Fruit fly (Drosophila melanogaster) whole organism, embryonic: Measurements from ENCODE around the gene Pgant35A.

Experiments used
- Abd-B ChIP-seq: fragments of 200-800 bp; sonication (Bioruptor generic); optimal IDR thresholded peaks from 2 replicates; lab custom pipeline; 2018; ENCODE audit warnings: missing biosample characterization, mild to moderate bottlenecking, missing genetic modification characterization, moderate library complexity
- Ada2b ChIP-seq: fragments of 200-800 bp; sonication (Bioruptor generic); IDR thresholded peaks from 2 replicates; pipeline ENCODE4 v1.3.6; 2022; ENCODE audit warnings: missing biosample characterization, missing genetic modification characterization
- Bgb ChIP-seq: fragments of 200-800 bp; sonication (Bioruptor generic); IDR thresholded peaks from 2 replicates; pipeline ENCODE4 v1.3.6; 2022; ENCODE audit warnings: missing biosample characterization, missing genetic modification characterization; ENCODE audit not compliant: partially characterized antibody
- CG11247 ChIP-seq: fragments of 200-800 bp; sonication (Bioruptor generic); IDR thresholded peaks from 2 replicates; pipeline ENCODE4 v1.3.6; 2022; ENCODE audit warnings: missing biosample characterization, missing genetic modification characterization
- CG12155 ChIP-seq: fragments of 200-800 bp; sonication (Bioruptor generic); optimal IDR thresholded peaks from 3 replicates; lab custom pipeline; 2016; ENCODE audit warnings: missing biosample characterization, missing genetic modification characterization
- CG12299 ChIP-seq: fragments of 200-800 bp; sonication (Bioruptor generic); optimal IDR thresholded peaks from 2 replicates; lab custom pipeline; 2018; ENCODE audit warnings: missing biosample characterization, mild to moderate bottlenecking, missing genetic modification characterization
- CG1233 ChIP-seq: fragments of 200-800 bp; sonication (Bioruptor generic); optimal IDR thresholded peaks from 4 replicates; lab custom pipeline; 2018; ENCODE audit warnings: missing biosample characterization, mild to moderate bottlenecking, missing genetic modification characterization
- CG12744 ChIP-seq: fragments of 200-800 bp; sonication (Bioruptor generic); optimal IDR thresholded peaks from 2 replicates; lab custom pipeline; 2016; ENCODE audit warnings: missing biosample characterization, missing genetic modification characterization
- CG13287 ChIP-seq: fragments of 200-800 bp; sonication (Bioruptor generic); IDR thresholded peaks from 2 replicates; pipeline ENCODE4 v1.3.6; 2022; ENCODE audit warnings: missing biosample characterization, missing genetic modification characterization; ENCODE audit not compliant: partially characterized antibody
- CG16779 ChIP-seq: fragments of 200-800 bp; sonication (Bioruptor generic); IDR thresholded peaks from 2 replicates; pipeline ENCODE4 v1.3.6; 2022; ENCODE audit warnings: missing biosample characterization, missing genetic modification characterization
- CG16813 ChIP-seq: fragments of 200-800 bp; sonication (Bioruptor generic); IDR thresholded peaks from 3 replicates; pipeline ENCODE4 v1.3.6; 2022; ENCODE audit warnings: missing biosample characterization, missing genetic modification characterization; ENCODE audit not compliant: partially characterized antibody
- CG1832 ChIP-seq: fragments of 200-800 bp; sonication (Bioruptor generic); optimal IDR thresholded peaks from 2 replicates; lab custom pipeline; 2017; ENCODE audit warnings: missing biosample characterization, mild to moderate bottlenecking, missing genetic modification characterization, inconsistent platforms
- CG3163 ChIP-seq: fragments of 200-800 bp; sonication (Bioruptor generic); optimal IDR thresholded peaks from 3 replicates; lab custom pipeline; 2016; ENCODE audit warnings: missing biosample characterization, missing genetic modification characterization
- CG4282 ChIP-seq: fragments of 200-800 bp; sonication (Bioruptor generic); optimal IDR thresholded peaks from 2 replicates; lab custom pipeline; 2016; ENCODE audit warnings: missing biosample characterization, missing genetic modification characterization
- CG4617 ChIP-seq: fragments of 200-800 bp; sonication (Bioruptor generic); optimal IDR thresholded peaks from 3 replicates; lab custom pipeline; 2016; ENCODE audit warnings: missing biosample characterization, missing genetic modification characterization, borderline replicate concordance
- CG6272 ChIP-seq: fragments of 200-800 bp; sonication (Bioruptor generic); IDR thresholded peaks from 2 replicates; pipeline ENCODE4 v1.3.6; 2022; ENCODE audit warnings: missing biosample characterization, missing genetic modification characterization
- CG6683 ChIP-seq: fragments of 200-800 bp; sonication (Bioruptor generic); optimal IDR thresholded peaks from 2 replicates; lab custom pipeline; 2017; ENCODE audit warnings: missing biosample characterization, mild to moderate bottlenecking, missing genetic modification characterization, missing genetic modification reagents
- CG6791 ChIP-seq: fragments of 200-800 bp; sonication (Bioruptor generic); IDR thresholded peaks from 3 replicates; pipeline ENCODE4 v1.3.6; 2022; ENCODE audit warnings: missing biosample characterization, missing genetic modification characterization; ENCODE audit not compliant: partially characterized antibody
- CG8359 ChIP-seq: fragments of 200-800 bp; sonication (Bioruptor generic); optimal IDR thresholded peaks from 2 replicates; lab custom pipeline; 2017; ENCODE audit warnings: missing biosample characterization, mild to moderate bottlenecking, missing genetic modification characterization, borderline replicate concordance
- D ChIP-seq, 2 experiments: fragments of 200-800 bp in 1 of 2; fragments of >200 bp in 1 of 2; sonication (Bioruptor generic) in 1 of 2; optimal IDR thresholded peaks; 2 replicates in 1 of 2; 3 replicates in 1 of 2; lab custom pipeline; 2017; ENCODE audit warnings: mild to moderate bottlenecking in 1 of 2, missing biosample characterization in 1 of 2, missing genetic modification characterization in 1 of 2, missing genetic modification reagents in 1 of 2
- Dek ChIP-seq: fragments of 200-800 bp; sonication (Bioruptor generic); optimal IDR thresholded peaks from 3 replicates; lab custom pipeline; 2019; ENCODE audit warnings: missing biosample characterization, mild to moderate bottlenecking, missing genetic modification characterization, moderate library complexity
- Dll ChIP-seq: fragments of 200-800 bp; sonication (Bioruptor generic); IDR thresholded peaks from 4 replicates; pipeline ENCODE4 v1.3.6; 2022; ENCODE audit warnings: missing biosample characterization, missing genetic modification characterization; ENCODE audit not compliant: partially characterized antibody
- ERR ChIP-seq: fragments of 200-800 bp; sonication (Bioruptor generic); optimal IDR thresholded peaks from 2 replicates; lab custom pipeline; 2016; ENCODE audit warnings: missing biosample characterization, missing genetic modification characterization
- Elba2 ChIP-seq: fragments of 200-800 bp; sonication (Bioruptor generic); optimal IDR thresholded peaks from 3 replicates; lab custom pipeline; 2016; ENCODE audit warnings: missing biosample characterization, missing genetic modification characterization
- Ets97D ChIP-seq: fragments of 200-800 bp; sonication (Bioruptor generic); optimal IDR thresholded peaks from 3 replicates; lab custom pipeline; 2016; ENCODE audit warnings: missing biosample characterization, missing genetic modification characterization
- Fer1 ChIP-seq: fragments of 200-800 bp; sonication (Bioruptor generic); optimal IDR thresholded peaks from 2 replicates; lab custom pipeline; 2017; ENCODE audit warnings: missing biosample characterization, mild to moderate bottlenecking, missing genetic modification characterization
- HLH3B ChIP-seq: fragments of 200-800 bp; sonication (Bioruptor generic); IDR thresholded peaks from 2 replicates; pipeline ENCODE4 v1.3.6; 2022; ENCODE audit warnings: missing biosample characterization, missing genetic modification characterization
- Hand ChIP-seq: fragments of 200-800 bp; sonication (Bioruptor generic); optimal IDR thresholded peaks from 2 replicates; lab custom pipeline; 2017; ENCODE audit warnings: mild to moderate bottlenecking, missing biosample characterization, missing genetic modification reagents, missing genetic modification characterization
- MBD-R2 ChIP-seq: fragments of 200-800 bp; sonication (Bioruptor generic); IDR thresholded peaks from 2 replicates; pipeline ENCODE4 v1.3.6; 2022; ENCODE audit warnings: missing biosample characterization, missing genetic modification characterization
- NC2β ChIP-seq: fragments of 200-800 bp; sonication (Bioruptor generic); optimal IDR thresholded peaks from 2 replicates; lab custom pipeline; 2016; ENCODE audit warnings: missing biosample characterization, missing genetic modification characterization
- TFAM ChIP-seq: fragments of 200-800 bp; sonication (Bioruptor generic); optimal IDR thresholded peaks from 2 replicates; lab custom pipeline; 2017; ENCODE audit warnings: missing biosample characterization, missing genetic modification characterization, inconsistent platforms
- ac ChIP-seq: fragments of 200-800 bp; sonication (Bioruptor generic); optimal IDR thresholded peaks from 3 replicates; lab custom pipeline; 2017; ENCODE audit warnings: missing biosample characterization, mild to moderate bottlenecking, missing genetic modification characterization
- ap ChIP-seq: fragments of 200-800 bp; sonication (Bioruptor generic); IDR thresholded peaks from 2 replicates; pipeline ENCODE4 v1.3.6; 2022; ENCODE audit warnings: missing biosample characterization, missing genetic modification characterization
- br ChIP-seq: fragments of >200 bp; optimal IDR thresholded peaks from 2 replicates; lab custom pipeline; 2017
- chm ChIP-seq: fragments of 200-800 bp; sonication (Bioruptor generic); IDR thresholded peaks from 2 replicates; pipeline ENCODE4 v1.3.6; 2022; ENCODE audit warnings: missing biosample characterization, missing genetic modification characterization
- danr ChIP-seq: fragments of 200-800 bp; sonication (Bioruptor generic); IDR thresholded peaks from 2 replicates; pipeline ENCODE4 v1.3.6; 2022; ENCODE audit warnings: missing biosample characterization, missing genetic modification characterization
- dpn ChIP-seq, 2 experiments: fragments of 200-800 bp; sonication (Bioruptor generic); optimal IDR thresholded peaks; 3 replicates each; lab custom pipeline; 2016; ENCODE audit warnings: missing biosample characterization in 2 of 2, missing genetic modification characterization in 2 of 2
- emc ChIP-seq: fragments of 200-800 bp; sonication (Bioruptor generic); optimal IDR thresholded peaks from 2 replicates; lab custom pipeline; 2016; ENCODE audit warnings: missing biosample characterization, missing genetic modification characterization
- jing ChIP-seq: fragments of 200-800 bp; sonication (Bioruptor generic); optimal IDR thresholded peaks from 2 replicates; lab custom pipeline; 2018; ENCODE audit warnings: missing biosample characterization, mild to moderate bottlenecking, missing genetic modification characterization
- jumu ChIP-seq: fragments of 200-800 bp; sonication (Bioruptor generic); optimal IDR thresholded peaks from 3 replicates; lab custom pipeline; 2016; ENCODE audit warnings: missing biosample characterization, missing genetic modification characterization
- lola ChIP-seq, 3 experiments: fragments of >200 bp in 2 of 3; fragments of 200-800 bp in 1 of 3; sonication (Bioruptor generic) in 1 of 3; optimal IDR thresholded peaks; 2 replicates each; lab custom pipeline; 2017 to 2019; ENCODE audit warnings: missing biosample characterization in 3 of 3, missing genetic modification characterization in 3 of 3, mild to moderate bottlenecking in 1 of 3, moderate library complexity in 1 of 3
- mirr ChIP-seq: fragments of 200-800 bp; sonication (Bioruptor generic); optimal IDR thresholded peaks from 3 replicates; lab custom pipeline; 2018; ENCODE audit warnings: missing biosample characterization, mild to moderate bottlenecking, missing genetic modification characterization
- nom ChIP-seq: fragments of 200-800 bp; sonication (Bioruptor generic); optimal IDR thresholded peaks from 2 replicates; lab custom pipeline; 2017; ENCODE audit warnings: missing biosample characterization, missing genetic modification characterization, mild to moderate bottlenecking, moderate library complexity, missing genetic modification reagents
- onecut ChIP-seq: fragments of 200-800 bp; sonication (Bioruptor generic); IDR thresholded peaks from 2 replicates; pipeline ENCODE4 v1.3.6; 2022; ENCODE audit warnings: missing biosample characterization, missing genetic modification characterization
- pros ChIP-seq: fragments of 200-800 bp; sonication (Bioruptor generic); optimal IDR thresholded peaks from 3 replicates; lab custom pipeline; 2019; ENCODE audit warnings: missing biosample characterization, mild to moderate bottlenecking, missing genetic modification characterization, moderate library complexity
- row ChIP-seq: fragments of 200-800 bp; sonication (Bioruptor generic); IDR thresholded peaks from 3 replicates; pipeline ENCODE4 v1.3.6; 2022; ENCODE audit warnings: missing biosample characterization, missing genetic modification characterization
- salm ChIP-seq: fragments of 200-800 bp; sonication (Bioruptor generic); optimal IDR thresholded peaks from 2 replicates; lab custom pipeline; 2018; ENCODE audit warnings: missing biosample characterization, mild to moderate bottlenecking, missing genetic modification characterization
- wdn ChIP-seq: fragments of 200-800 bp; sonication (Bioruptor generic); IDR thresholded peaks from 2 replicates; pipeline ENCODE4 v1.3.6; 2022; ENCODE audit warnings: missing biosample characterization, missing genetic modification characterization
- wor ChIP-seq: fragments of 200-800 bp; sonication (Bioruptor generic); IDR thresholded peaks from 2 replicates; pipeline ENCODE4 v1.3.6; 2022; ENCODE audit warnings: missing biosample characterization, missing genetic modification characterization
- zfh1 ChIP-seq: fragments of 200-800 bp; sonication (Bioruptor generic); IDR thresholded peaks from 3 replicates; pipeline ENCODE4 v1.3.6; 2022; ENCODE audit warnings: missing biosample characterization, missing genetic modification characterization

Gene Pgant35A

dm6 chr2L:14372254-14372717 is 13.2 kb downstream of the Pgant35A start (continued):
- TF ChIP-seq jing: peak; percentile 52
- TF ChIP-seq Fer1 (GFP tag; lab: Kevin White, UChicago): peak; percentile 12
- TF ChIP-seq CG6791 (GFP tag; lab: Robert Waterston, UW): no peak
- peak; percentile 71 for TF ChIP-seq Abd-B (GFP tag; lab: Kevin White, UChicago)
- TF ChIP-seq CG6272 (GFP tag; lab: Robert Waterston, UW): no peak
- TF ChIP-seq zfh1 (GFP tag; lab: Robert Waterston, UW): peak; percentile 82
- TF ChIP-seq nom (GFP tag; lab: Kevin White, UChicago): no peak
- peak; percentile 22 for TF ChIP-seq CG1233 (GFP tag; lab: Kevin White, UChicago)
- peak; percentile 58; the same call in 1 of the 2 replicates for TF ChIP-seq danr (GFP tag; lab: Robert Waterston, UW)
- TF ChIP-seq Dek (tag; lab: Kevin White, UChicago): peak; percentile 81
- peak; percentile 79 for TF ChIP-seq salm (tag; lab: Kevin White, UChicago)
- peak; percentile 72 for TF ChIP-seq Ada2b (GFP tag; lab: Robert Waterston, UW)
- TF ChIP-seq emc: no peak
- TF ChIP-seq chm (GFP tag; lab: Robert Waterston, UW): peak; percentile 56; the same call in 1 of the 2 replicates
- no peak for TF ChIP-seq Dll (GFP tag; lab: Robert Waterston, UW)
- TF ChIP-seq pros: no peak
- peak; percentile 35; the same call in 1 of the 2 replicates for TF ChIP-seq onecut
- TF ChIP-seq CG12299 (tag; lab: Kevin White, UChicago): no peak
- peak; percentile 8 for TF ChIP-seq Ets97D (GFP tag; lab: Kevin White, UChicago)
- peak; percentile 15 for TF ChIP-seq NC2β
- no peak for TF ChIP-seq Bgb
- TF ChIP-seq row (GFP tag; lab: Robert Waterston, UW): peak; percentile 86
- peak; percentile 82 for TF ChIP-seq CG11247
- no peak for TF ChIP-seq CG6683 (GFP tag; lab: Kevin White, UChicago)
- TF ChIP-seq br (lab: Kevin White, UChicago): no peak
- peak; percentile 52; the same call in 1 of the 2 replicates for TF ChIP-seq wdn (GFP tag; lab: Robert Waterston, UW)
- TF ChIP-seq CG16813: no peak
- no peak for TF ChIP-seq CG1832 (GFP tag; lab: Kevin White, UChicago)
- no peak for TF ChIP-seq TFAM
- peak; percentile 82 for TF ChIP-seq HLH3B (GFP tag; lab: Robert Waterston, UW)
- TF ChIP-seq Elba2 (GFP tag; lab: Kevin White, UChicago): no peak
- peak; percentile 62 for TF ChIP-seq ap (GFP tag; lab: Robert Waterston, UW)
- TF ChIP-seq CG4282: no peak
- TF ChIP-seq CG13287 (GFP tag; lab: Robert Waterston, UW): no peak
- no peak; the same call in 1 of the 2 replicates for TF ChIP-seq MBD-R2
- no peak for TF ChIP-seq lola (GFP tag; optimal IDR thresholded peaks at IDR 0.05; lab: Kevin White, UChicago)
- TF ChIP-seq D (optimal IDR thresholded peaks at IDR 0.05; lab: Kevin White, UChicago): no peak
- no peak for TF ChIP-seq D (GFP tag; optimal IDR thresholded peaks at IDR 0.05; lab: Kevin White, UChicago)
- TF ChIP-seq wor (GFP tag; lab: Robert Waterston, UW): peak; percentile 52; the same call in 1 of the 2 replicates
- no peak for TF ChIP-seq CG8359 (GFP tag; lab: Kevin White, UChicago)
- peak; percentile 42 for TF ChIP-seq CG12744
- TF ChIP-seq jumu (GFP tag; lab: Kevin White, UChicago): peak; percentile 14
- TF ChIP-seq dpn (GFP tag; optimal IDR thresholded peaks at IDR 0.05; lab: Kevin White, UChicago): peak; percentile 54 to 78
- TF ChIP-seq CG12155 (GFP tag; lab: Kevin White, UChicago): peak; percentile 67
- TF ChIP-seq Hand (GFP tag; lab: Kevin White, UChicago): peak; percentile 42
- no peak for TF ChIP-seq CG4617 (GFP tag; lab: Kevin White, UChicago)
- no peak for TF ChIP-seq ac
- no peak for TF ChIP-seq ERR (GFP tag; lab: Kevin White, UChicago)
- peak; percentile 35 for TF ChIP-seq CG3163 (GFP tag; lab: Kevin White, UChicago)
- TF ChIP-seq CG16779 (GFP tag; lab: Robert Waterston, UW): peak; percentile 41; the same call in 1 of the 2 replicates
- no peak for TF ChIP-seq mirr (GFP tag; lab: Kevin White, UChicago)
